Fruit fly (Drosophila melanogaster) whole organism, embryonic: ENCODE measurements around the gene CG31275.

Experiments used
- Abd-B ChIP-seq: fragments of 200-800 bp; sonication (Bioruptor generic); optimal IDR thresholded peaks from 2 replicates; lab custom pipeline; 2018; ENCODE audit warnings: missing biosample characterization, mild to moderate bottlenecking, missing genetic modification characterization, moderate library complexity
- Atf-2 ChIP-seq: fragments of 200-800 bp; sonication (Bioruptor generic); optimal IDR thresholded peaks from 2 replicates; lab custom pipeline; 2016; ENCODE audit warnings: missing biosample characterization, missing genetic modification characterization
- B-H1 ChIP-seq: fragments of 200-800 bp; sonication (Bioruptor generic); IDR thresholded peaks from 3 replicates; pipeline ENCODE4 v1.3.6; 2022; ENCODE audit warnings: missing biosample characterization, missing genetic modification characterization
- Bgb ChIP-seq: fragments of 200-800 bp; sonication (Bioruptor generic); IDR thresholded peaks from 2 replicates; pipeline ENCODE4 v1.3.6; 2022; ENCODE audit warnings: missing biosample characterization, missing genetic modification characterization; ENCODE audit not compliant: partially characterized antibody
- CG10462 ChIP-seq: fragments of 200-800 bp; sonication (Bioruptor generic); optimal IDR thresholded peaks from 2 replicates; lab custom pipeline; 2016; ENCODE audit warnings: missing biosample characterization, missing genetic modification characterization
- CG11093 ChIP-seq: fragments of 200-800 bp; sonication (Bioruptor generic); IDR thresholded peaks from 3 replicates; pipeline ENCODE4 v1.3.6; 2022; ENCODE audit warnings: missing biosample characterization, missing genetic modification characterization
- CG11247 ChIP-seq: fragments of 200-800 bp; sonication (Bioruptor generic); IDR thresholded peaks from 2 replicates; pipeline ENCODE4 v1.3.6; 2022; ENCODE audit warnings: missing biosample characterization, missing genetic modification characterization
- CG11723 ChIP-seq: fragments of 200-800 bp; sonication (Bioruptor generic); optimal IDR thresholded peaks from 2 replicates; lab custom pipeline; 2017; ENCODE audit warnings: missing biosample characterization, mild to moderate bottlenecking, missing genetic modification characterization
- CG12155 ChIP-seq: fragments of 200-800 bp; sonication (Bioruptor generic); optimal IDR thresholded peaks from 3 replicates; lab custom pipeline; 2016; ENCODE audit warnings: missing biosample characterization, missing genetic modification characterization
- CG1233 ChIP-seq: fragments of 200-800 bp; sonication (Bioruptor generic); optimal IDR thresholded peaks from 4 replicates; lab custom pipeline; 2018; ENCODE audit warnings: missing biosample characterization, mild to moderate bottlenecking, missing genetic modification characterization
- CG13123 ChIP-seq: fragments of 200-800 bp; sonication (Bioruptor generic); optimal IDR thresholded peaks from 2 replicates; lab custom pipeline; 2016; ENCODE audit warnings: missing biosample characterization, missing genetic modification characterization
- CG13287 ChIP-seq: fragments of 200-800 bp; sonication (Bioruptor generic); IDR thresholded peaks from 2 replicates; pipeline ENCODE4 v1.3.6; 2022; ENCODE audit warnings: missing biosample characterization, missing genetic modification characterization; ENCODE audit not compliant: partially characterized antibody
- CG13424 ChIP-seq: fragments of 200-800 bp; sonication (Bioruptor generic); optimal IDR thresholded peaks from 2 replicates; lab custom pipeline; 2019; ENCODE audit warnings: missing biosample characterization, mild to moderate bottlenecking, missing genetic modification characterization, moderate library complexity
- CG13894 ChIP-seq: fragments of 200-800 bp; sonication (Bioruptor generic); optimal IDR thresholded peaks from 3 replicates; lab custom pipeline; 2018; ENCODE audit warnings: missing biosample characterization, mild to moderate bottlenecking, missing genetic modification characterization, moderate library complexity
- CG14050 ChIP-seq: fragments of 200-800 bp; sonication (Bioruptor generic); IDR thresholded peaks from 3 replicates; pipeline ENCODE4 v1.3.6; 2022; ENCODE audit warnings: missing biosample characterization, missing genetic modification characterization
- CG15601 ChIP-seq: fragments of 200-800 bp; sonication (Bioruptor generic); optimal IDR thresholded peaks from 3 replicates; lab custom pipeline; 2019; ENCODE audit warnings: missing biosample characterization, mild to moderate bottlenecking, missing genetic modification characterization, moderate library complexity
- CG16815 ChIP-seq: fragments of 200-800 bp; sonication (Bioruptor generic); optimal IDR thresholded peaks from 3 replicates; lab custom pipeline; 2017; ENCODE audit warnings: missing biosample characterization, mild to moderate bottlenecking, missing genetic modification characterization
- CG17359 ChIP-seq: fragments of 200-800 bp; sonication (Bioruptor generic); optimal IDR thresholded peaks from 3 replicates; lab custom pipeline; 2018; ENCODE audit warnings: missing biosample characterization, mild to moderate bottlenecking, missing genetic modification characterization, moderate library complexity
- CG17568 ChIP-seq: fragments of 200-800 bp; sonication (Bioruptor generic); optimal IDR thresholded peaks from 2 replicates; lab custom pipeline; 2018; ENCODE audit warnings: missing biosample characterization, mild to moderate bottlenecking, missing genetic modification characterization, moderate library complexity
- CG2712 ChIP-seq: fragments of 200-800 bp; optimal IDR thresholded peaks from 3 replicates; lab custom pipeline; 2019; ENCODE audit warnings: missing biosample characterization, mild to moderate bottlenecking, missing genetic modification characterization, moderate library complexity
- CG2889 ChIP-seq: fragments of 200-800 bp; sonication (Bioruptor generic); IDR thresholded peaks from 3 replicates; pipeline ENCODE4 v1.3.6; 2022; ENCODE audit warnings: missing biosample characterization, missing genetic modification characterization
- CG31224 ChIP-seq: fragments of 200-800 bp; sonication (Bioruptor generic); IDR thresholded peaks from 2 replicates; pipeline ENCODE4 v1.3.6; 2022; ENCODE audit warnings: missing biosample characterization, missing genetic modification characterization
- CG3407 ChIP-seq: fragments of 200-800 bp; sonication (Bioruptor generic); optimal IDR thresholded peaks from 2 replicates; lab custom pipeline; 2018; ENCODE audit warnings: missing biosample characterization, mild to moderate bottlenecking, missing genetic modification characterization
- CG5953 ChIP-seq: fragments of 200-800 bp; sonication (Bioruptor generic); IDR thresholded peaks from 2 replicates; pipeline ENCODE4 v1.3.6; 2022; ENCODE audit warnings: missing biosample characterization, missing genetic modification characterization
- CG6654 ChIP-seq: fragments of 200-800 bp; sonication (Bioruptor generic); optimal IDR thresholded peaks from 2 replicates; lab custom pipeline; 2017; ENCODE audit warnings: missing biosample characterization, mild to moderate bottlenecking, missing genetic modification characterization
- CG7745 ChIP-seq: fragments of 200-800 bp; sonication (Bioruptor generic); optimal IDR thresholded peaks from 2 replicates; lab custom pipeline; 2018; ENCODE audit warnings: missing biosample characterization, mild to moderate bottlenecking, missing genetic modification characterization, moderate library complexity
- CG7839 ChIP-seq: fragments of 200-800 bp; sonication (Bioruptor generic); optimal IDR thresholded peaks from 3 replicates; lab custom pipeline; 2018; ENCODE audit warnings: missing biosample characterization, mild to moderate bottlenecking, missing genetic modification characterization, moderate library complexity
- CG9609 ChIP-seq: fragments of 200-800 bp; sonication (Bioruptor generic); optimal IDR thresholded peaks from 3 replicates; lab custom pipeline; 2016; ENCODE audit warnings: missing biosample characterization, missing genetic modification characterization
- D19B ChIP-seq: fragments of 200-800 bp; sonication (Bioruptor generic); optimal IDR thresholded peaks from 2 replicates; lab custom pipeline; 2017; ENCODE audit warnings: missing biosample characterization, mild to moderate bottlenecking, missing genetic modification characterization
- Fer1 ChIP-seq: fragments of 200-800 bp; sonication (Bioruptor generic); optimal IDR thresholded peaks from 2 replicates; lab custom pipeline; 2017; ENCODE audit warnings: missing biosample characterization, mild to moderate bottlenecking, missing genetic modification characterization
- HLHmδ ChIP-seq: fragments of 200-800 bp; sonication (Bioruptor generic); optimal IDR thresholded peaks from 2 replicates; lab custom pipeline; 2018; ENCODE audit warnings: missing biosample characterization, mild to moderate bottlenecking, missing genetic modification characterization, moderate library complexity
- Hand ChIP-seq: fragments of 200-800 bp; sonication (Bioruptor generic); optimal IDR thresholded peaks from 2 replicates; lab custom pipeline; 2017; ENCODE audit warnings: mild to moderate bottlenecking, missing biosample characterization, missing genetic modification reagents, missing genetic modification characterization
- Mad ChIP-seq: fragments of 200-800 bp; sonication (Bioruptor generic); optimal IDR thresholded peaks from 2 replicates; lab custom pipeline; 2016; ENCODE audit warnings: missing biosample characterization, missing genetic modification characterization
- Xrp1 ChIP-seq: fragments of 200-800 bp; sonication (Bioruptor generic); IDR thresholded peaks from 2 replicates; pipeline ENCODE4 v1.3.6; 2022; ENCODE audit warnings: missing biosample characterization, missing genetic modification characterization
- YL-1 ChIP-seq: fragments of 200-800 bp; sonication (Bioruptor generic); optimal IDR thresholded peaks from 3 replicates; lab custom pipeline; 2017; ENCODE audit warnings: missing biosample characterization, mild to moderate bottlenecking, missing genetic modification characterization
- amos ChIP-seq: fragments of 200-800 bp; sonication (Bioruptor generic); IDR thresholded peaks from 2 replicates; pipeline ENCODE4 v1.3.6; 2022; ENCODE audit warnings: missing biosample characterization, missing genetic modification characterization; ENCODE audit not compliant: partially characterized antibody
- fd102C ChIP-seq: fragments of 200-800 bp; sonication (Bioruptor generic); optimal IDR thresholded peaks from 2 replicates; lab custom pipeline; 2018; ENCODE audit warnings: missing biosample characterization, mild to moderate bottlenecking, missing genetic modification characterization, moderate library complexity
- ham ChIP-seq: fragments of 200-800 bp; sonication (Bioruptor generic); IDR thresholded peaks from 2 replicates; pipeline ENCODE4 v1.3.6; 2022; ENCODE audit warnings: missing biosample characterization, missing genetic modification characterization
- lab ChIP-seq: fragments of 200-800 bp; sonication (Bioruptor generic); optimal IDR thresholded peaks from 3 replicates; lab custom pipeline; 2017; ENCODE audit warnings: missing biosample characterization, missing genetic modification characterization, mild to moderate bottlenecking, moderate library complexity, missing genetic modification reagents
- onecut ChIP-seq: fragments of 200-800 bp; sonication (Bioruptor generic); IDR thresholded peaks from 2 replicates; pipeline ENCODE4 v1.3.6; 2022; ENCODE audit warnings: missing biosample characterization, missing genetic modification characterization
- pfk ChIP-seq: fragments of 200-800 bp; sonication (Bioruptor generic); optimal IDR thresholded peaks from 2 replicates; lab custom pipeline; 2018; ENCODE audit warnings: missing biosample characterization, mild to moderate bottlenecking, missing genetic modification characterization, moderate library complexity
- ranshi ChIP-seq: fragments of 200-800 bp; sonication (Bioruptor generic); IDR thresholded peaks from 2 replicates; pipeline ENCODE4 v1.3.6; 2022; ENCODE audit warnings: missing biosample characterization, missing genetic modification characterization
- sqz ChIP-seq: fragments of 200-800 bp; sonication (Bioruptor generic); optimal IDR thresholded peaks from 3 replicates; lab custom pipeline; 2018; ENCODE audit warnings: missing biosample characterization, mild to moderate bottlenecking, missing genetic modification characterization
- tap ChIP-seq: fragments of 200-800 bp; optimal IDR thresholded peaks from 3 replicates; lab custom pipeline; 2019; ENCODE audit warnings: missing biosample characterization, mild to moderate bottlenecking, missing genetic modification characterization, moderate library complexity
- tna ChIP-seq: fragments of 200-800 bp; sonication (Bioruptor generic); IDR thresholded peaks from 2 replicates; pipeline ENCODE4 v1.3.6; 2022; ENCODE audit warnings: missing biosample characterization, missing genetic modification characterization; ENCODE audit not compliant: partially characterized antibody
- toy ChIP-seq: fragments of 200-800 bp; sonication (Bioruptor generic); IDR thresholded peaks from 2 replicates; pipeline ENCODE4 v1.3.6; 2022; ENCODE audit warnings: missing biosample characterization, missing genetic modification characterization
- tup ChIP-seq: fragments of 200-800 bp; sonication (Bioruptor generic); optimal IDR thresholded peaks from 2 replicates; lab custom pipeline; 2016; ENCODE audit warnings: missing biosample characterization, mild to moderate bottlenecking, missing genetic modification characterization, moderate library complexity
- usp ChIP-seq: fragments of >200 bp; optimal IDR thresholded peaks from 2 replicates; lab custom pipeline; 2017; ENCODE audit warnings: missing biosample characterization, missing genetic modification characterization
- zfh2 ChIP-seq: fragments of 200-800 bp; sonication (Bioruptor generic); optimal IDR thresholded peaks from 2 replicates; lab custom pipeline; 2016; ENCODE audit warnings: missing biosample characterization, missing genetic modification characterization

The CG31275 gene

dm6 chr3R:16798516-16799040 is 47.4 kb upstream of the CG31275 start (continued):
- TF ChIP-seq Bgb (GFP tag; lab: Robert Waterston, UW) = peak; percentile 72; the same call in 1 of the 2 replicates
- TF ChIP-seq CG16815 (GFP tag; lab: Kevin White, UChicago) = peak; percentile 87
- peak; percentile 75 for TF ChIP-seq CG14050 (GFP tag; lab: Robert Waterston, UW)
- peak; percentile 95 for TF ChIP-seq CG9609 (GFP tag; lab: Kevin White, UChicago)
- no peak for TF ChIP-seq tna (GFP tag; lab: Robert Waterston, UW)
- TF ChIP-seq lab = peak; percentile 96
- TF ChIP-seq CG3407 (GFP tag; lab: Kevin White, UChicago) = peak; percentile 82
- peak; percentile 87 for TF ChIP-seq Xrp1
- peak; percentile 80 for TF ChIP-seq CG11723 (GFP tag; lab: Kevin White, UChicago)
- peak; percentile 87 for TF ChIP-seq tup (GFP tag; lab: Kevin White, UChicago)
- TF ChIP-seq Abd-B = peak; percentile 87
- peak; percentile 91 for TF ChIP-seq CG5953
- TF ChIP-seq CG7839 = peak; percentile 84
- TF ChIP-seq CG2712 (tag; lab: Kevin White, UChicago) = peak; percentile 77
- peak; percentile 66 for TF ChIP-seq CG13123 (GFP tag; lab: Kevin White, UChicago)
- TF ChIP-seq B-H1 = peak; percentile 75
- peak; percentile 27; the same call in 1 of the 2 replicates for TF ChIP-seq ham (GFP tag; lab: Robert Waterston, UW)
- peak; percentile 55 for TF ChIP-seq YL-1
- no peak; the same call in 2 of the 3 replicates for TF ChIP-seq CG2889 (GFP tag; lab: Robert Waterston, UW)
- peak; percentile 61 for TF ChIP-seq CG10462 (GFP tag; lab: Kevin White, UChicago)
- TF ChIP-seq CG17568 (GFP tag; lab: Kevin White, UChicago) = peak; percentile 10
- TF ChIP-seq tap (tag; lab: Kevin White, UChicago) = peak; percentile 71
- no peak for TF ChIP-seq usp
- TF ChIP-seq CG17359 = peak; percentile 93
- peak; percentile 69 for TF ChIP-seq CG13894 (tag; lab: Kevin White, UChicago)
- no peak for TF ChIP-seq CG7745 (tag; lab: Kevin White, UChicago)
- TF ChIP-seq CG15601 (tag; lab: Kevin White, UChicago) = peak; percentile 73
- TF ChIP-seq onecut (GFP tag; lab: Robert Waterston, UW) = peak; percentile 99
- peak; percentile 92 for TF ChIP-seq Mad (GFP tag; lab: Kevin White, UChicago)
- TF ChIP-seq Atf-2 (GFP tag; lab: Kevin White, UChicago) = peak; percentile 95
- peak; percentile 56 for TF ChIP-seq CG13287 (GFP tag; lab: Robert Waterston, UW)
- peak; percentile 99 for TF ChIP-seq HLHmδ (GFP tag; lab: Kevin White, UChicago)
- peak; percentile 74 for TF ChIP-seq CG11093 (GFP tag; lab: Robert Waterston, UW)
- peak; percentile 75 for TF ChIP-seq CG31224
- peak; percentile 92 for TF ChIP-seq Fer1 (GFP tag; lab: Kevin White, UChicago)
- no peak for TF ChIP-seq toy
- peak; percentile 93 for TF ChIP-seq CG11247
- peak; percentile 88 for TF ChIP-seq CG13424 (tag; lab: Kevin White, UChicago)
- peak; percentile 86 for TF ChIP-seq CG12155
- peak; percentile 82 for TF ChIP-seq sqz (GFP tag; lab: Kevin White, UChicago)
- TF ChIP-seq amos (GFP tag; lab: Robert Waterston, UW) = 0 out of 2 replicates have a peak, but pooled peaks have one; percentile 25
- peak; percentile 78 for TF ChIP-seq zfh2 (GFP tag; lab: Kevin White, UChicago)
- TF ChIP-seq fd102C (GFP tag; lab: Kevin White, UChicago) = peak; percentile 79
- TF ChIP-seq Hand (GFP tag; lab: Kevin White, UChicago) = no peak
- TF ChIP-seq ranshi = peak; percentile 82
- TF ChIP-seq CG6654 (GFP tag; lab: Kevin White, UChicago) = peak; percentile 98
- TF ChIP-seq D19B (GFP tag; lab: Kevin White, UChicago) = peak; percentile 73
- TF ChIP-seq pfk (GFP tag; lab: Kevin White, UChicago) = peak; percentile 81
- peak; percentile 92 for TF ChIP-seq CG1233 (GFP tag; lab: Kevin White, UChicago)
